Worm (Caenorhabditis elegans) whole organism, L1 larva: Measurements from ENCODE around the gene H11E01.3.

Experiments used
- F16B12.6 ChIP-seq: fragments of 150-350 bp; optimal IDR thresholded peaks from 2 replicates; lab custom pipeline; 2014; ENCODE audit warnings: missing biosample characterization, missing genetic modification characterization
- aly-2 ChIP-seq: fragments of 150-350 bp; optimal IDR thresholded peaks from 2 replicates; lab custom pipeline; 2014; ENCODE audit warnings: missing biosample characterization, missing genetic modification characterization
- ama-1 ChIP-seq: fragments of 150-350 bp; optimal IDR thresholded peaks from 2 replicates; lab custom pipeline; 2014
- elt-3 ChIP-seq, 6 experiments: fragments of 150-350 bp in 1 of 6; sonication (generic microtip); optimal IDR thresholded peaks; 2 replicates each; lab custom pipeline; 2017 to 2018; ENCODE audit warnings: missing biosample characterization in 6 of 6, missing genetic modification characterization in 6 of 6, inconsistent platforms in 1 of 6
- ets-5 ChIP-seq: fragments of 200-800 bp; sonication (Bioruptor generic); IDR thresholded peaks from 2 replicates; pipeline ENCODE4 v1.3.6; 2022; ENCODE audit warnings: missing genetic modification characterization, missing compliant biosample characterization
- fkh-8 ChIP-seq: sonication (generic microtip); optimal IDR thresholded peaks from 2 replicates; lab custom pipeline; 2016; ENCODE audit warnings: mild to moderate bottlenecking, missing genetic modification characterization, missing compliant biosample characterization
- fos-1 ChIP-seq: fragments of 150-350 bp; optimal IDR thresholded peaks from 2 replicates; lab custom pipeline; 2014; ENCODE audit warnings: missing biosample characterization, missing genetic modification characterization
- lir-3 ChIP-seq: sonication (generic microtip); optimal IDR thresholded peaks from 2 replicates; lab custom pipeline; 2016; ENCODE audit warnings: mild to moderate bottlenecking, missing genetic modification characterization, moderate library complexity, missing compliant biosample characterization; ENCODE audit not compliant: poor library complexity
- mef-2 ChIP-seq: fragments of 150-350 bp; optimal IDR thresholded peaks from 2 replicates; lab custom pipeline; 2014; ENCODE audit warnings: missing biosample characterization, missing genetic modification characterization
- snpc-4 ChIP-seq: fragments of 150-350 bp; optimal IDR thresholded peaks from 2 replicates; lab custom pipeline; 2014; ENCODE audit warnings: missing biosample characterization, missing genetic modification characterization

- TF ChIP-seq fos-1 (tag; lab: Kevin White, UChicago) (no peak), fkh-8 (tag; lab: Kevin White, UChicago) (no peak), aly-2 (tag; lab: Kevin White, UChicago) (no peak), mef-2 (tag; lab: Kevin White, UChicago) (no peak), elt-3 (tag; optimal IDR thresholded peaks at IDR 0.05; lab: Kevin White, UChicago) (no peak), F16B12.6 (tag; lab: Kevin White, UChicago) (no peak), ets-5 (no peak), ama-1 (lab: Kevin White, UChicago) (no peak), snpc-4 (no peak), lir-3 (no peak)
Observed at ce11 chrX:1598061-1598690, 6.5 kb upstream of the H11E01.3 start.
